Worm (Caenorhabditis elegans): Measurements from ENCODE around the gene Y48G9A.7.

ce11 chrIII:2101310-2101709 lies 9.0 kb upstream of the Y48G9A.7 start:
- no peak for TF ChIP-seq pag-3 (tag; optimal IDR thresholded peaks at IDR 0.05; ENCODE audit: borderline replicate concordance)
- TF ChIP-seq dmd-4 (tag; optimal IDR thresholded peaks at IDR 0.05; ENCODE audit: borderline replicate concordance), result no peak
- no peak for TF ChIP-seq ets-4 (tag; optimal IDR thresholded peaks at IDR 0.05)

Measured in whole organism, late embryonic.